Worm (Caenorhabditis elegans) whole organism, midembryonic: ENCODE results near the gene D1044.7.

ENCODE experiments used
- T22C8.4 ChIP-seq: fragments of 200-800 bp; sonication (Bioruptor generic); IDR thresholded peaks from 2 replicates; pipeline ENCODE4 v1.3.6; 2022; ENCODE audit warnings: missing genetic modification characterization, missing compliant biosample characterization
- cog-1 ChIP-seq: sonication (generic microtip); optimal IDR thresholded peaks from 2 replicates; lab custom pipeline; 2016; ENCODE audit warnings: missing genetic modification characterization, missing compliant biosample characterization
- klf-2 ChIP-seq: fragments of 200-800 bp; sonication (Bioruptor generic); conservative IDR thresholded peaks from 2 replicates; pipeline ENCODE4 v1.3.6; 2022; ENCODE audit warnings: missing genetic modification reagents, missing genetic modification characterization, missing compliant biosample characterization
- med-1 ChIP-seq: sonication (generic microtip); optimal IDR thresholded peaks from 2 replicates; lab custom pipeline; 2017; ENCODE audit warnings: missing genetic modification characterization, mild to moderate bottlenecking, missing compliant biosample characterization, antibody characterized with exemption, missing genetic modification reagents; ENCODE audit not compliant: insufficient read depth
- ref-1 ChIP-seq: fragments of 200-800 bp; sonication (Bioruptor generic); conservative IDR thresholded peaks from 2 replicates; pipeline ENCODE4 v1.3.6; 2022; ENCODE audit warnings: missing genetic modification reagents, missing genetic modification characterization, missing compliant biosample characterization
- tab-1 ChIP-seq: fragments of 200-800 bp; sonication (Bioruptor generic); IDR thresholded peaks from 2 replicates; pipeline ENCODE4 v1.3.6; 2022; ENCODE audit warnings: missing genetic modification characterization, missing compliant biosample characterization
- ztf-29 ChIP-seq: fragments of 200-800 bp; sonication (Bioruptor generic); IDR thresholded peaks from 2 replicates; pipeline ENCODE4 v1.3.6; 2022; ENCODE audit warnings: missing genetic modification reagents, missing genetic modification characterization, missing compliant biosample characterization

DNA sequence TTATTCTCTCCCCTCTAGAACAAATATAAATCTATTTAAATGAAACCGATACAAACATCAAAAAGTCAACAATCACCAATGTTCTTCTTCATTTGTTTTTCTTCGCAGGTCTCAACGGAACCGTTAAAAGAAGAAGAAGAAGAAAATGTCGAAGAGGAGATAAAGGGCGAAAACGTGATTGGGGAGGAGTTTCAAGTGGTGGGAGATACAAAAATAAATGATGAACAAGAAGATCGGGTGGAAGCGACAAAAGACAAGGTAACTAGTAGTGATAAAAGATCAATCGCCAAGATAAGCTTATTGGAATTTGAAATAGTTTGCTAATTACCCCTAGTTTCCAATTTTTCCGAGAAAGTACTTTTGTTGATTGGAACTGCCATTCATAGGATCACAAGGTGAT is 41.6 kb upstream of the D1044.7 start:
- TF ChIP-seq klf-2 (GFP tag; lab: Robert Waterston, UW) = no peak
- TF ChIP-seq T22C8.4 (GFP tag; lab: Robert Waterston, UW) = no peak
- TF ChIP-seq ref-1 (GFP tag; lab: Robert Waterston, UW) = no peak
- no peak for TF ChIP-seq med-1 (GFP tag; lab: Kevin White, UChicago)
- TF ChIP-seq tab-1 (GFP tag; lab: Robert Waterston, UW) = no peak
- TF ChIP-seq ztf-29 (GFP tag; lab: Robert Waterston, UW) = no peak
- no peak for TF ChIP-seq cog-1 (tag; lab: Kevin White, UChicago)
